Worm (Caenorhabditis elegans) whole organism, L1 larva: Measurements from ENCODE around the gene R04B5.5.

Experiments
- C16A3.4 ChIP-seq: fragments of 150-350 bp; optimal IDR thresholded peaks from 2 replicates; lab custom pipeline; 2014; ENCODE audit warnings: missing biosample characterization, missing genetic modification characterization
- aly-2 ChIP-seq: fragments of 150-350 bp; optimal IDR thresholded peaks from 2 replicates; lab custom pipeline; 2014; ENCODE audit warnings: missing biosample characterization, missing genetic modification characterization
- ama-1 ChIP-seq: fragments of 150-350 bp; optimal IDR thresholded peaks from 2 replicates; lab custom pipeline; 2014
- blmp-1 ChIP-seq: fragments of 150-350 bp; optimal IDR thresholded peaks from 2 replicates; lab custom pipeline; 2014; ENCODE audit warnings: missing biosample characterization, missing genetic modification characterization
- ceh-8 ChIP-seq: fragments of 200-800 bp; sonication (Bioruptor generic); optimal IDR thresholded peaks from 2 replicates; lab custom pipeline; 2018; ENCODE audit warnings: mild to moderate bottlenecking, missing genetic modification characterization, moderate library complexity, missing compliant biosample characterization
- ceh-82 ChIP-seq, 3 experiments: fragments of 150-350 bp in 1 of 3; sonication (generic microtip) in 2 of 3; optimal IDR thresholded peaks; 2 replicates each; lab custom pipeline; 2014 to 2017; ENCODE audit warnings: missing biosample characterization in 3 of 3, missing genetic modification characterization in 3 of 3
- ceh-88 ChIP-seq: fragments of 200-800 bp; sonication (Bioruptor generic); IDR thresholded peaks from 2 replicates; pipeline ENCODE4 v1.3.6; 2022; ENCODE audit warnings: missing genetic modification characterization, missing compliant biosample characterization
- dpl-1 ChIP-seq, 3 experiments: fragments of 150-350 bp in 2 of 3; sonication (generic microtip) in 1 of 3; optimal IDR thresholded peaks; 2 replicates each; lab custom pipeline; 2014 to 2017; ENCODE audit warnings: missing biosample characterization in 3 of 3, missing genetic modification characterization in 3 of 3, missing genetic modification reagents in 3 of 3
- dsc-1 ChIP-seq: sonication (generic microtip); optimal IDR thresholded peaks from 2 replicates; lab custom pipeline; 2016; ENCODE audit warnings: mild to moderate bottlenecking, missing genetic modification characterization, missing compliant biosample characterization
- efl-1 ChIP-seq, 4 experiments: fragments of 150-350 bp; optimal IDR thresholded peaks in 3 of 4; peaks in 1 of 4; 1 replicate in 1 of 4; 2 replicates in 3 of 4; lab custom pipeline; 2014; ENCODE audit warnings: missing biosample characterization in 2 of 4, missing genetic modification characterization in 2 of 4, missing genetic modification reagents in 2 of 4
- efl-3 ChIP-seq: fragments of 200-800 bp; sonication (Bioruptor generic); optimal IDR thresholded peaks from 2 replicates; lab custom pipeline; 2018; ENCODE audit warnings: mild to moderate bottlenecking, missing genetic modification characterization, missing compliant biosample characterization
- egl-13 ChIP-seq: sonication (generic microtip); optimal IDR thresholded peaks from 2 replicates; lab custom pipeline; 2016; ENCODE audit warnings: missing genotype, missing genetic modification reagents, missing genetic modification characterization, missing compliant biosample characterization
- egl-27 ChIP-seq, 2 experiments: fragments of 150-350 bp in 1 of 2; sonication (generic microtip); optimal IDR thresholded peaks; 3 replicates each; lab custom pipeline; 2017 to 2018; ENCODE audit warnings: missing biosample characterization in 2 of 2, missing genetic modification characterization in 2 of 2, missing genetic modification reagents in 2 of 2
- elt-2 ChIP-seq: sonication (generic microtip); optimal IDR thresholded peaks from 2 replicates; lab custom pipeline; 2016; ENCODE audit warnings: missing genetic modification characterization, mild to moderate bottlenecking, inconsistent platforms, missing compliant biosample characterization, missing genetic modification reagents
- fkh-10 ChIP-seq: sonication (generic microtip); optimal IDR thresholded peaks from 2 replicates; lab custom pipeline; 2017; ENCODE audit warnings: missing biosample characterization, missing genetic modification reagents, missing genetic modification characterization
- fkh-8 ChIP-seq: sonication (generic microtip); optimal IDR thresholded peaks from 2 replicates; lab custom pipeline; 2016; ENCODE audit warnings: mild to moderate bottlenecking, missing genetic modification characterization, missing compliant biosample characterization
- fos-1 ChIP-seq: fragments of 150-350 bp; optimal IDR thresholded peaks from 2 replicates; lab custom pipeline; 2014; ENCODE audit warnings: missing biosample characterization, missing genetic modification characterization
- grh-1 ChIP-seq: fragments of 200-800 bp; sonication (Bioruptor generic); IDR thresholded peaks from 2 replicates; pipeline ENCODE4 v1.3.6; 2022; ENCODE audit warnings: missing genetic modification reagents, missing genetic modification characterization, missing compliant biosample characterization
- hlh-17 ChIP-seq: fragments of 200-800 bp; sonication (Bioruptor generic); optimal IDR thresholded peaks from 2 replicates; lab custom pipeline; 2018; ENCODE audit warnings: missing genetic modification characterization, mild to moderate bottlenecking, missing compliant biosample characterization, moderate library complexity, borderline replicate concordance
- irx-1 ChIP-seq: sonication (generic microtip); optimal IDR thresholded peaks from 2 replicates; lab custom pipeline; 2016; ENCODE audit warnings: missing genetic modification characterization, missing compliant biosample characterization
- isw-1 ChIP-seq: fragments of 200-800 bp; sonication (Bioruptor generic); IDR thresholded peaks from 2 replicates; pipeline ENCODE4 v1.3.6; 2022; ENCODE audit warnings: missing genetic modification characterization, missing compliant biosample characterization
- jun-1 ChIP-seq: fragments of 150-350 bp; optimal IDR thresholded peaks from 2 replicates; lab custom pipeline; 2014; ENCODE audit warnings: missing biosample characterization, missing genetic modification reagents, missing genetic modification characterization
- lin-13 ChIP-seq: fragments of 150-350 bp; optimal IDR thresholded peaks from 2 replicates; lab custom pipeline; 2014; ENCODE audit warnings: missing biosample characterization, missing genetic modification reagents, missing genetic modification characterization
- lin-35 ChIP-seq, 2 experiments: fragments of 150-350 bp; optimal IDR thresholded peaks; 2 replicates each; lab custom pipeline; 2014; ENCODE audit warnings: missing biosample characterization in 2 of 2, missing genetic modification characterization in 2 of 2, missing genetic modification reagents in 2 of 2
- lin-39 ChIP-seq: fragments of 150-350 bp; optimal IDR thresholded peaks from 2 replicates; lab custom pipeline; 2014; ENCODE audit warnings: missing biosample characterization, missing genetic modification reagents, missing genetic modification characterization
- lir-3 ChIP-seq: sonication (generic microtip); optimal IDR thresholded peaks from 2 replicates; lab custom pipeline; 2016; ENCODE audit warnings: mild to moderate bottlenecking, missing genetic modification characterization, moderate library complexity, missing compliant biosample characterization; ENCODE audit not compliant: poor library complexity
- lsy-2 ChIP-seq, 2 experiments: fragments of 150-350 bp; optimal IDR thresholded peaks; 2 replicates each; lab custom pipeline; 2014; ENCODE audit warnings: missing biosample characterization in 2 of 2, missing genetic modification characterization in 2 of 2
- mab-9 ChIP-seq: fragments of 200-800 bp; sonication (Bioruptor generic); IDR thresholded peaks from 2 replicates; pipeline ENCODE4 v1.3.6; 2022; ENCODE audit warnings: missing genetic modification reagents, missing genetic modification characterization, missing compliant biosample characterization
- mdl-1 ChIP-seq, 2 experiments: fragments of 150-350 bp; optimal IDR thresholded peaks; 2 replicates each; lab custom pipeline; 2014 to 2017; ENCODE audit warnings: missing biosample characterization in 2 of 2, missing genetic modification characterization in 2 of 2, inconsistent platforms in 1 of 2
- mef-2 ChIP-seq: fragments of 150-350 bp; optimal IDR thresholded peaks from 2 replicates; lab custom pipeline; 2014; ENCODE audit warnings: missing biosample characterization, missing genetic modification characterization
- mep-1 ChIP-seq: fragments of 150-350 bp; optimal IDR thresholded peaks from 2 replicates; lab custom pipeline; 2014; ENCODE audit warnings: missing biosample characterization, missing genetic modification characterization
- nhr-11 ChIP-seq: fragments of 150-350 bp; optimal IDR thresholded peaks from 2 replicates; lab custom pipeline; 2014; ENCODE audit warnings: missing biosample characterization, missing genetic modification characterization
- nhr-12 ChIP-seq: sonication (generic microtip); optimal IDR thresholded peaks from 2 replicates; lab custom pipeline; 2017; ENCODE audit warnings: missing biosample characterization, missing genetic modification characterization
- nhr-19 ChIP-seq: fragments of 200-800 bp; sonication (Bioruptor generic); conservative IDR thresholded peaks from 2 replicates; pipeline ENCODE4 v1.3.6; 2022; ENCODE audit warnings: missing genetic modification characterization, missing compliant biosample characterization
- nhr-20 ChIP-seq: sonication (generic microtip); optimal IDR thresholded peaks from 2 replicates; lab custom pipeline; 2016; ENCODE audit warnings: mild to moderate bottlenecking, missing genetic modification characterization, missing compliant biosample characterization
- nhr-28 ChIP-seq: fragments of 150-350 bp; optimal IDR thresholded peaks from 2 replicates; lab custom pipeline; 2014; ENCODE audit warnings: missing biosample characterization, missing genetic modification characterization
- nhr-47 ChIP-seq: sonication (generic microtip); optimal IDR thresholded peaks from 2 replicates; lab custom pipeline; 2016; ENCODE audit warnings: mild to moderate bottlenecking, missing genetic modification characterization, moderate library complexity, missing compliant biosample characterization
- nhr-71 ChIP-seq: sonication (generic microtip); optimal IDR thresholded peaks from 2 replicates; lab custom pipeline; 2016; ENCODE audit warnings: mild to moderate bottlenecking, missing genetic modification characterization, moderate library complexity, missing compliant biosample characterization
- nhr-76 ChIP-seq: sonication (generic microtip); optimal IDR thresholded peaks from 2 replicates; lab custom pipeline; 2017; ENCODE audit warnings: missing biosample characterization, missing genetic modification characterization
- nhr-77 ChIP-seq: fragments of 150-350 bp; optimal IDR thresholded peaks from 2 replicates; lab custom pipeline; 2014; ENCODE audit warnings: missing biosample characterization, missing genetic modification characterization
- nhr-85 ChIP-seq: sonication (generic microtip); peaks from one replicate; lab custom pipeline; 2016; ENCODE audit warnings: missing genetic modification characterization, inconsistent platforms, missing compliant biosample characterization
- pax-3 ChIP-seq: fragments of 200-800 bp; sonication (Bioruptor generic); optimal IDR thresholded peaks from 2 replicates; lab custom pipeline; 2018; ENCODE audit warnings: mild to moderate bottlenecking, missing genetic modification characterization, moderate library complexity, missing compliant biosample characterization
- pqm-1 ChIP-seq: sonication (generic microtip); optimal IDR thresholded peaks from 3 replicates; lab custom pipeline; 2017; ENCODE audit warnings: missing biosample characterization, missing genetic modification characterization
- rnt-1 ChIP-seq: sonication (generic microtip); optimal IDR thresholded peaks from 2 replicates; lab custom pipeline; 2016; ENCODE audit warnings: mild to moderate bottlenecking, missing genetic modification characterization, moderate library complexity, missing compliant biosample characterization
- snpc-4 ChIP-seq: fragments of 150-350 bp; optimal IDR thresholded peaks from 2 replicates; lab custom pipeline; 2014; ENCODE audit warnings: missing biosample characterization, missing genetic modification characterization
- snu-23 ChIP-seq: sonication (generic microtip); optimal IDR thresholded peaks from 2 replicates; lab custom pipeline; 2016; ENCODE audit warnings: missing genetic modification characterization, missing compliant biosample characterization
- sptf-1 ChIP-seq: fragments of 150-350 bp; optimal IDR thresholded peaks from 2 replicates; lab custom pipeline; 2014; ENCODE audit warnings: missing biosample characterization, missing genetic modification characterization
- swsn-7 ChIP-seq: sonication (generic microtip); optimal IDR thresholded peaks from 2 replicates; lab custom pipeline; 2016; ENCODE audit warnings: missing genetic modification characterization, missing compliant biosample characterization
- tbx-2 ChIP-seq: sonication (generic microtip); optimal IDR thresholded peaks from 2 replicates; lab custom pipeline; 2016; ENCODE audit warnings: missing genetic modification characterization, missing compliant biosample characterization
- unc-130 ChIP-seq: fragments of 150-350 bp; optimal IDR thresholded peaks from 2 replicates; lab custom pipeline; 2017; ENCODE audit warnings: missing biosample characterization, missing genetic modification characterization, inconsistent platforms
- unc-86 ChIP-seq: sonication (generic microtip); optimal IDR thresholded peaks from 2 replicates; lab custom pipeline; 2016; ENCODE audit warnings: missing genetic modification characterization, missing compliant biosample characterization
- xbp-1 ChIP-seq: sonication (generic microtip); optimal IDR thresholded peaks from 2 replicates; lab custom pipeline; 2016; ENCODE audit warnings: missing genetic modification characterization, missing compliant biosample characterization
- zag-1 ChIP-seq: fragments of 150-350 bp; optimal IDR thresholded peaks from 2 replicates; lab custom pipeline; 2014; ENCODE audit warnings: missing biosample characterization, missing genetic modification characterization

Gene R04B5.5

ce11 chrV:10042254-10042653 is 45.0 kb upstream of the R04B5.5 start:
- peak; percentile 80 for TF ChIP-seq nhr-47 (tag; lab: Kevin White, UChicago)
- TF ChIP-seq mdl-1 (tag; optimal IDR thresholded peaks at IDR 0.05; lab: Kevin White, UChicago) = peak in 1 of 2 experiments; percentile 68
- no peak for TF ChIP-seq zag-1 (tag; lab: Kevin White, UChicago)
- TF ChIP-seq nhr-77 = peak; percentile 61
- peak; percentile 81 for TF ChIP-seq snu-23
- peak; percentile 57 for TF ChIP-seq grh-1 (GFP tag; lab: Robert Waterston, UW)
- peak; percentile 92 for TF ChIP-seq nhr-20 (tag; lab: Kevin White, UChicago)
- TF ChIP-seq nhr-12 (tag; lab: Kevin White, UChicago) = no peak
- peak; percentile 90 for TF ChIP-seq rnt-1 (tag; lab: Kevin White, UChicago)
- TF ChIP-seq lin-13 = peak; percentile 57
- peak; percentile 87 for TF ChIP-seq nhr-85
- TF ChIP-seq nhr-11 = peak; percentile 11
- no peak for TF ChIP-seq ceh-88 (GFP tag; lab: Robert Waterston, UW)
- TF ChIP-seq egl-13 (tag; lab: Kevin White, UChicago) = peak; percentile 45
- TF ChIP-seq unc-130 = peak; percentile 55
- TF ChIP-seq ceh-8 (GFP tag; lab: Kevin White, UChicago) = no peak
- peak; percentile 12 for TF ChIP-seq ama-1 (lab: Kevin White, UChicago)
- no peak for TF ChIP-seq pax-3 (tag; lab: Kevin White, UChicago)
- TF ChIP-seq swsn-7 (tag; lab: Kevin White, UChicago) = peak; percentile 81
- peak; percentile 69 for TF ChIP-seq xbp-1 (tag; lab: Kevin White, UChicago)
- peak; percentile 58 for TF ChIP-seq mep-1 (tag; lab: Kevin White, UChicago)
- TF ChIP-seq irx-1 (tag; lab: Kevin White, UChicago) = peak; percentile 56
- peak; percentile 25 for TF ChIP-seq lin-39 (tag; lab: Kevin White, UChicago)
- peak; percentile 4 for TF ChIP-seq lir-3 (tag; lab: Kevin White, UChicago)
- no peak for TF ChIP-seq sptf-1 (tag; lab: Kevin White, UChicago)
- peak; percentile 95 to 98 for TF ChIP-seq lsy-2 (tag; optimal IDR thresholded peaks at IDR 0.05; lab: Kevin White, UChicago)
- no peak for TF ChIP-seq efl-3 (GFP tag; lab: Kevin White, UChicago)
- TF ChIP-seq fkh-8 (tag; lab: Kevin White, UChicago) = peak; percentile 5
- TF ChIP-seq nhr-28 (tag; lab: Kevin White, UChicago) = no peak
- TF ChIP-seq nhr-71 (tag; lab: Kevin White, UChicago) = peak; percentile 86
- peak; percentile 17 for TF ChIP-seq elt-2 (tag; lab: Kevin White, UChicago)
- TF ChIP-seq fkh-10 (GFP tag; lab: Kevin White, UChicago) = peak; percentile 31
- no peak for TF ChIP-seq mab-9 (GFP tag; lab: Robert Waterston, UW)
- TF ChIP-seq snpc-4 (tag; lab: Kevin White, UChicago) = peak; percentile 11
- TF ChIP-seq C16A3.4 (tag; lab: Kevin White, UChicago) = peak; percentile 43
- peak; percentile 69 for TF ChIP-seq fos-1
- TF ChIP-seq ceh-82 (tag; optimal IDR thresholded peaks at IDR 0.05; lab: Kevin White, UChicago) = peak; percentile 74 to 83 (median 74)
- peak in 2 of 3 experiments; percentile 38 for TF ChIP-seq dpl-1 (GFP tag; optimal IDR thresholded peaks at IDR 0.05; lab: Kevin White, UChicago)
- peak; percentile 28; the same call in 1 of the 2 replicates for TF ChIP-seq isw-1 (GFP tag; lab: Robert Waterston, UW)
- peak; percentile 55 for TF ChIP-seq nhr-19 (GFP tag; lab: Robert Waterston, UW)
- TF ChIP-seq jun-1 (tag; lab: Kevin White, UChicago) = peak; percentile 67
- TF ChIP-seq aly-2 (tag; lab: Kevin White, UChicago) = no peak
- no peak for TF ChIP-seq hlh-17 (GFP tag; lab: Kevin White, UChicago)
- no peak for TF ChIP-seq pqm-1 (tag; lab: Kevin White, UChicago)
- peak in 1 of 2 experiments; percentile 24 for TF ChIP-seq egl-27 (tag; optimal IDR thresholded peaks at IDR 0.05; lab: Kevin White, UChicago)
- TF ChIP-seq tbx-2 = peak; percentile 84
- TF ChIP-seq nhr-76 (tag; lab: Kevin White, UChicago) = no peak
- TF ChIP-seq blmp-1 (tag; lab: Kevin White, UChicago) = peak; percentile 72
- peak; percentile 68 for TF ChIP-seq unc-86 (tag; lab: Kevin White, UChicago)
- peak; percentile 71 to 85 for TF ChIP-seq efl-1 (optimal IDR thresholded peaks at IDR 0.05; lab: Kevin White, UChicago)
- peak; percentile 21 to 92 for TF ChIP-seq efl-1 (GFP tag; optimal IDR thresholded peaks at IDR 0.05 in 1 of 2; lab: Kevin White, UChicago)
- TF ChIP-seq mef-2 (tag; lab: Kevin White, UChicago) = no peak
- TF ChIP-seq lin-35 (GFP tag; optimal IDR thresholded peaks at IDR 0.05; lab: Kevin White, UChicago) = peak; percentile 58 to 73
- peak; percentile 54 for TF ChIP-seq dsc-1 (tag; lab: Kevin White, UChicago)
